Worm (Caenorhabditis elegans): ENCODE data around the gene ZK792.1.

Gene ZK792.1

DNA sequence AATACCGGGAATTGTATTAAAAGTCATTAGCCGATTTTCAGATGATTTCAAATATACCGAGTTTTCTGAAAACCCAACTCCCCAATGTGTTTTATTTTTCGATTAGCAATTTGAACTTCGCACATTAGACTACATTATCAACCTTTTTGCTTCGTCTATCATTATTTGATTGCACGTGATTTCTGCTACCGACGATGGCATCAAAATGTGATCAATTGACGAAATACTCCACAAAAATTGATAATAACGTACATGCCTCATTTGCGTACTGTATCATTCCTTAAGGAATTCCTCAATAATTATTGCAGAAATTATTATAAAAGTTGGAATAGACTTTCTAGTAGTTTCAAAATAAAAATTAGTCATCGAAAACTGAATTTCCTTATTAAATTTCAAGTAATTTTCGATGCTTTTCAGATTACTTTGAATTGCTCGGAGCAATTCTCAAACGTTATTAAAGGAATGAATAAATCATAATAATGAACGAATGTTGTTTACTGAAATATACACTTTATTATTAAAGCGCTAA is 35.8 kb upstream of the ZK792.1 start:
- TF ChIP-seq ceh-19 (GFP tag; optimal IDR thresholded peaks at IDR 0.05), result no peak
- TF ChIP-seq tbx-7 (tag; optimal IDR thresholded peaks at IDR 0.05), result no peak
- TF ChIP-seq pax-1 (tag; optimal IDR thresholded peaks at IDR 0.05), result no peak
- no peak for TF ChIP-seq gmeb-2 (tag; optimal IDR thresholded peaks at IDR 0.05)
- TF ChIP-seq unc-86 (tag; optimal IDR thresholded peaks at IDR 0.05), result no peak
- TF ChIP-seq nhr-11 (tag; optimal IDR thresholded peaks at IDR 0.05), result no peak
- no peak for TF ChIP-seq odd-2 (tag; optimal IDR thresholded peaks at IDR 0.05)
- TF ChIP-seq F13H6.1 (tag; optimal IDR thresholded peaks at IDR 0.05), result no peak
- TF ChIP-seq pqm-1 (tag; optimal IDR thresholded peaks at IDR 0.05), result no peak
- no peak for TF ChIP-seq ceh-18 (tag; optimal IDR thresholded peaks at IDR 0.05)
- TF ChIP-seq ceh-34 (tag; optimal IDR thresholded peaks at IDR 0.05), result no peak
- no peak for TF ChIP-seq T23F11.4 (GFP tag; optimal IDR thresholded peaks at IDR 0.05)
- no peak for TF ChIP-seq nhr-232 (tag; optimal IDR thresholded peaks at IDR 0.05)
- no peak for TF ChIP-seq nfya-1 (tag; optimal IDR thresholded peaks at IDR 0.05)
- TF ChIP-seq hlh-15 (tag; optimal IDR thresholded peaks at IDR 0.05), result no peak

DNA sequence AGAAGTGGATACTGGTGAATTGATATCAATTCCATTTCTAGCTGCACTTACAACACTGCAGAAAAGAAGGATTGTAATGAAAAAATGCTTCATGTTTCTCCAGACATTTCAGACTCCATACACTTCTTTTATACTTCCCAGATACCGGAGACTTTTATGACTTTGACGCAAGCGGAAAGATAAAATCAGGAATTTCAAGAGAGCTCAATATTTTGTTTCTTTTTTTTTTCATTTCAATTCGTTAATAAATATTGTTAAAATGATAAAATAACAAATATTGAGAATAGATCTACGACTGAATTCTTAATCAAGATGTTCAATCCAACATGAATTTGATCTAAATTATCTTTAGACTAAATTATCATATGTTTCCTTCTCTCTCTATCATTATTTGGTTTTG is 34.2 kb upstream of the ZK792.1 start, which contains the start of gene lys-5:
Gene lys-5 (minus strand): TSS at position 101 of the 400 bp plus-strand sequence.
- TF ChIP-seq T23F11.4 (GFP tag; optimal IDR thresholded peaks at IDR 0.05) (no peak), pat-9 (tag; optimal IDR thresholded peaks at IDR 0.05) (no peak), pha-2 (tag; optimal IDR thresholded peaks at IDR 0.05) (no peak), pqm-1 (tag; optimal IDR thresholded peaks at IDR 0.05) (no peak), ceh-30 (tag; optimal IDR thresholded peaks at IDR 0.05) (no peak), eyg-1 (tag; optimal IDR thresholded peaks at IDR 0.05) (no peak), ceh-14 (tag; optimal IDR thresholded peaks at IDR 0.05) (no peak), ceh-22 (tag; optimal IDR thresholded peaks at IDR 0.05) (no peak), ceh-24 (tag; optimal IDR thresholded peaks at IDR 0.05) (no peak), tbx-2 (tag; optimal IDR thresholded peaks at IDR 0.05) (no peak), elt-4 (tag; optimal IDR thresholded peaks at IDR 0.05) (no peak), mec-3 (tag; optimal IDR thresholded peaks at IDR 0.05; ENCODE audit: borderline replicate concordance) (no peak), ceh-19 (GFP tag; optimal IDR thresholded peaks at IDR 0.05) (no peak), Y22D7AL.16 (tag; optimal IDR thresholded peaks at IDR 0.05) (no peak), unc-86 (tag; optimal IDR thresholded peaks at IDR 0.05) (no peak)

ce11 chrIV:11627847-11628246 is 31.8 kb upstream of the ZK792.1 start, which contains the start of gene lys-6:
Gene lys-6, minus strand, starts transcription at chrIV:11627947.
- TF ChIP-seq nfya-1 (tag; optimal IDR thresholded peaks at IDR 0.05), result no peak
- TF ChIP-seq mec-3 (tag; optimal IDR thresholded peaks at IDR 0.05; ENCODE audit: borderline replicate concordance), result no peak
- no peak for TF ChIP-seq ceh-2 (tag; optimal IDR thresholded peaks at IDR 0.05)
- TF ChIP-seq pag-3 (tag; optimal IDR thresholded peaks at IDR 0.05; ENCODE audit: borderline replicate concordance), result no peak
- TF ChIP-seq pat-9 (tag; optimal IDR thresholded peaks at IDR 0.05), result no peak
- TF ChIP-seq odd-2 (tag; optimal IDR thresholded peaks at IDR 0.05), result no peak
- no peak for TF ChIP-seq ets-4 (tag; optimal IDR thresholded peaks at IDR 0.05)
- TF ChIP-seq hlh-6 (tag; optimal IDR thresholded peaks at IDR 0.05), result no peak
- no peak for TF ChIP-seq ceh-9 (tag; optimal IDR thresholded peaks at IDR 0.05)
- TF ChIP-seq ceh-6 (GFP tag; optimal IDR thresholded peaks at IDR 0.05), result no peak

ce11 chrIV:11631750-11632149 is 27.9 kb upstream of the ZK792.1 start, which contains the start of gene F58B3.4:
Gene F58B3.4, minus strand, starts transcription at chrIV:11631850.
- TF ChIP-seq pha-2 (tag; optimal IDR thresholded peaks at IDR 0.05) (no peak), ttx-3 (tag; optimal IDR thresholded peaks at IDR 0.05) (no peak), ztf-16 (tag; optimal IDR thresholded peaks at IDR 0.05) (no peak), C08G9.2 (tag; optimal IDR thresholded peaks at IDR 0.05) (no peak), sox-2 (GFP tag; IDR thresholded peaks at IDR 0.05) (no peak), ets-4 (tag; optimal IDR thresholded peaks at IDR 0.05) (no peak), unc-55 (GFP tag; optimal IDR thresholded peaks at IDR 0.05) (no peak), ahr-1 (tag; optimal IDR thresholded peaks at IDR 0.05) (no peak)
